Worm (Caenorhabditis elegans) whole organism, L3 larva: ENCODE data around the gene par-3.

Experiments used
- R02D3.7 ChIP-seq: fragments of 150-350 bp; optimal IDR thresholded peaks from 2 replicates; lab custom pipeline; 2014; ENCODE audit warnings: missing biosample characterization, missing genetic modification characterization
- ZK546.5 ChIP-seq: sonication (generic microtip); optimal IDR thresholded peaks from 2 replicates; lab custom pipeline; 2017; ENCODE audit warnings: missing biosample characterization, missing genetic modification characterization
- aly-2 ChIP-seq: fragments of 150-350 bp; optimal IDR thresholded peaks from 2 replicates; lab custom pipeline; 2014; ENCODE audit warnings: missing biosample characterization, missing genetic modification characterization
- ama-1 ChIP-seq: fragments of 150-350 bp; optimal IDR thresholded peaks from 2 replicates; lab custom pipeline; 2018
- ceh-16 ChIP-seq: sonication (generic microtip); optimal IDR thresholded peaks from 2 replicates; lab custom pipeline; 2017; ENCODE audit warnings: missing biosample characterization, missing genetic modification characterization
- ceh-28 ChIP-seq: fragments of 150-350 bp; optimal IDR thresholded peaks from 2 replicates; lab custom pipeline; 2014; ENCODE audit warnings: missing biosample characterization, missing genetic modification reagents, missing genetic modification characterization
- ceh-82 ChIP-seq: fragments of 150-350 bp; optimal IDR thresholded peaks from 2 replicates; lab custom pipeline; 2014; ENCODE audit warnings: missing biosample characterization, missing genetic modification characterization
- ceh-9 ChIP-seq: sonication (generic microtip); optimal IDR thresholded peaks from 2 replicates; lab custom pipeline; 2018; ENCODE audit warnings: missing biosample characterization, missing genetic modification characterization
- daf-12 ChIP-seq: fragments of 150-350 bp; optimal IDR thresholded peaks from 2 replicates; lab custom pipeline; 2014; ENCODE audit warnings: missing biosample characterization, missing genetic modification reagents, missing genetic modification characterization
- egl-27 ChIP-seq: sonication (generic microtip); optimal IDR thresholded peaks from 4 replicates; lab custom pipeline; 2017; ENCODE audit warnings: missing biosample characterization, missing genetic modification reagents, missing genetic modification characterization
- egl-5 ChIP-seq: fragments of 150-350 bp; optimal IDR thresholded peaks from 2 replicates; lab custom pipeline; 2017; ENCODE audit warnings: missing biosample characterization, missing genetic modification reagents, missing genetic modification characterization, inconsistent platforms
- elt-1 ChIP-seq: fragments of 150-350 bp; optimal IDR thresholded peaks from 2 replicates; lab custom pipeline; 2014; ENCODE audit warnings: missing biosample characterization, missing genetic modification characterization
- elt-2 ChIP-seq: sonication (generic microtip); optimal IDR thresholded peaks from 2 replicates; lab custom pipeline; 2016; ENCODE audit warnings: missing genetic modification reagents, mild to moderate bottlenecking, missing genetic modification characterization, missing compliant biosample characterization
- elt-3 ChIP-seq, 3 experiments: fragments of 150-350 bp in 1 of 3; sonication (generic microtip) in 2 of 3; optimal IDR thresholded peaks; 2 replicates in 2 of 3; 4 replicates in 1 of 3; lab custom pipeline; 2014 to 2017; ENCODE audit warnings: missing biosample characterization in 3 of 3, missing genetic modification characterization in 3 of 3
- eor-1 ChIP-seq, 2 experiments: fragments of 150-350 bp; optimal IDR thresholded peaks; 2 replicates each; lab custom pipeline; 2014 to 2018; ENCODE audit warnings: missing biosample characterization in 2 of 2, missing genetic modification characterization in 2 of 2
- fkh-10 ChIP-seq: sonication (generic microtip); optimal IDR thresholded peaks from 2 replicates; lab custom pipeline; 2017; ENCODE audit warnings: missing biosample characterization, missing genetic modification reagents, missing genetic modification characterization
- fkh-2 ChIP-seq: fragments of 150-350 bp; optimal IDR thresholded peaks from 2 replicates; lab custom pipeline; 2014; ENCODE audit warnings: missing biosample characterization, missing genetic modification reagents, missing genetic modification characterization
- fos-1 ChIP-seq: fragments of 150-350 bp; optimal IDR thresholded peaks from 2 replicates; lab custom pipeline; 2014; ENCODE audit warnings: missing biosample characterization, missing genetic modification characterization
- hmg-11 ChIP-seq: sonication (generic microtip); optimal IDR thresholded peaks from 2 replicates; lab custom pipeline; 2016; ENCODE audit warnings: missing genetic modification characterization, missing compliant biosample characterization
- lin-39 ChIP-seq: fragments of 150-350 bp; optimal IDR thresholded peaks from 2 replicates; lab custom pipeline; 2018; ENCODE audit warnings: missing biosample characterization, missing genetic modification reagents, missing genetic modification characterization
- lsy-12 ChIP-seq: sonication (generic microtip); optimal IDR thresholded peaks from 2 replicates; lab custom pipeline; 2016; ENCODE audit warnings: mild to moderate bottlenecking, missing genetic modification characterization, missing compliant biosample characterization
- mdl-1 ChIP-seq: fragments of 150-350 bp; optimal IDR thresholded peaks from 2 replicates; lab custom pipeline; 2014; ENCODE audit warnings: missing biosample characterization, missing genetic modification characterization
- mml-1 ChIP-seq: fragments of 150-350 bp; sonication (generic microtip); optimal IDR thresholded peaks from 3 replicates; lab custom pipeline; 2014; ENCODE audit warnings: missing biosample characterization, missing genetic modification characterization
- nfya-1 ChIP-seq: sonication (generic microtip); optimal IDR thresholded peaks from 2 replicates; lab custom pipeline; 2017; ENCODE audit warnings: missing genetic modification characterization, mild to moderate bottlenecking, missing compliant biosample characterization, antibody characterized with exemption, moderate library complexity; ENCODE audit not compliant: insufficient read depth
- nhr-11 ChIP-seq: fragments of 150-350 bp; optimal IDR thresholded peaks from 2 replicates; lab custom pipeline; 2014; ENCODE audit warnings: missing biosample characterization, missing genetic modification characterization
- nhr-23 ChIP-seq: fragments of 150-350 bp; optimal IDR thresholded peaks from 2 replicates; lab custom pipeline; 2014; ENCODE audit warnings: missing biosample characterization, missing genetic modification reagents, missing genetic modification characterization
- nhr-237 ChIP-seq: fragments of 150-350 bp; optimal IDR thresholded peaks from 2 replicates; lab custom pipeline; 2014; ENCODE audit warnings: missing biosample characterization, missing genetic modification characterization
- nhr-25 ChIP-seq: sonication (generic microtip); optimal IDR thresholded peaks from 2 replicates; lab custom pipeline; 2017; ENCODE audit warnings: missing biosample characterization, missing genetic modification characterization
- nhr-43 ChIP-seq: sonication (generic microtip); optimal IDR thresholded peaks from 2 replicates; lab custom pipeline; 2016; ENCODE audit warnings: mild to moderate bottlenecking, missing genetic modification characterization, missing compliant biosample characterization; ENCODE audit not compliant: poor library complexity, severe bottlenecking
- nhr-67 ChIP-seq: fragments of 150-350 bp; optimal IDR thresholded peaks from 2 replicates; lab custom pipeline; 2014; ENCODE audit warnings: missing biosample characterization, missing genetic modification characterization
- nhr-76 ChIP-seq: fragments of 150-350 bp; sonication (generic microtip); optimal IDR thresholded peaks from 5 replicates; lab custom pipeline; 2014; ENCODE audit warnings: missing biosample characterization, missing genetic modification characterization
- nhr-77 ChIP-seq: fragments of 150-350 bp; optimal IDR thresholded peaks from 2 replicates; lab custom pipeline; 2014; ENCODE audit warnings: missing biosample characterization, missing genetic modification characterization
- pha-4 ChIP-seq: fragments of 150-350 bp; optimal IDR thresholded peaks from 2 replicates; lab custom pipeline; 2014; ENCODE audit warnings: missing biosample characterization, missing genetic modification reagents, missing genetic modification characterization
- pqm-1 ChIP-seq: fragments of 150-350 bp; optimal IDR thresholded peaks from 2 replicates; lab custom pipeline; 2017; ENCODE audit warnings: missing biosample characterization, missing genetic modification characterization, inconsistent platforms
- sea-2 ChIP-seq: fragments of 150-350 bp; sonication (generic microtip); optimal IDR thresholded peaks from 4 replicates; lab custom pipeline; 2014; ENCODE audit warnings: missing biosample characterization, missing genetic modification reagents, missing genetic modification characterization
- skn-1 ChIP-seq: fragments of 150-350 bp; optimal IDR thresholded peaks from 2 replicates; lab custom pipeline; 2014; ENCODE audit warnings: missing biosample characterization, missing genetic modification characterization
- snpc-4 ChIP-seq: fragments of 150-350 bp; optimal IDR thresholded peaks from 2 replicates; lab custom pipeline; 2014; ENCODE audit warnings: missing biosample characterization, missing genetic modification characterization
- unc-39 ChIP-seq: sonication (generic microtip); optimal IDR thresholded peaks from 4 replicates; lab custom pipeline; 2017; ENCODE audit warnings: missing biosample characterization, missing genetic modification characterization
- zag-1 ChIP-seq: fragments of 150-350 bp; optimal IDR thresholded peaks from 2 replicates; lab custom pipeline; 2014; ENCODE audit warnings: missing biosample characterization, missing genetic modification characterization
- ztf-11 ChIP-seq: fragments of 150-350 bp; optimal IDR thresholded peaks from 2 replicates; lab custom pipeline; 2014; ENCODE audit warnings: missing biosample characterization, missing genetic modification characterization
- ztf-4 ChIP-seq: fragments of 150-350 bp; optimal IDR thresholded peaks from 2 replicates; lab custom pipeline; 2014; ENCODE audit warnings: missing biosample characterization, missing genetic modification characterization

The par-3 gene

ce11 chrIII:5667952-5668489 is 4.0 kb downstream of the par-3 start:
- TF ChIP-seq nhr-76 (tag; lab: Kevin White, UChicago): no peak
- no peak for TF ChIP-seq pqm-1 (tag; lab: Kevin White, UChicago)
- TF ChIP-seq hmg-11 (tag; lab: Kevin White, UChicago): peak; percentile 19
- no peak for TF ChIP-seq ztf-11 (tag; lab: Kevin White, UChicago)
- no peak for TF ChIP-seq elt-3 (tag; optimal IDR thresholded peaks at IDR 0.05; lab: Kevin White, UChicago)
- no peak for TF ChIP-seq ceh-28 (tag; lab: Kevin White, UChicago)
- no peak for TF ChIP-seq snpc-4 (tag; lab: Kevin White, UChicago)
- no peak for TF ChIP-seq fkh-10
- TF ChIP-seq nhr-25 (tag; lab: Kevin White, UChicago): peak; percentile 76
- no peak for TF ChIP-seq nhr-11 (tag; lab: Kevin White, UChicago)
- TF ChIP-seq nhr-43 (tag; lab: Kevin White, UChicago): no peak
- TF ChIP-seq mml-1 (tag; lab: Kevin White, UChicago): no peak
- TF ChIP-seq unc-39: no peak
- TF ChIP-seq daf-12 (tag; lab: Kevin White, UChicago): no peak
- TF ChIP-seq R02D3.7: no peak
- peak; percentile 3 for TF ChIP-seq elt-2 (tag; lab: Kevin White, UChicago)
- no peak for TF ChIP-seq skn-1 (tag; lab: Kevin White, UChicago)
- TF ChIP-seq elt-1: peak; percentile 22
- TF ChIP-seq pha-4 (tag; lab: Kevin White, UChicago): peak; percentile 37
- no peak for TF ChIP-seq egl-27
- no peak for TF ChIP-seq nhr-77 (tag; lab: Kevin White, UChicago)
- TF ChIP-seq ama-1 (lab: Kevin White, UChicago): no peak
- peak; percentile 12 for TF ChIP-seq nfya-1
- no peak for TF ChIP-seq mdl-1 (tag; lab: Kevin White, UChicago)

ce11 chrIII:5674196-5674595 is 10.2 kb downstream of the par-3 start:
- TF ChIP-seq ZK546.5 (tag; lab: Kevin White, UChicago): no peak
- no peak for TF ChIP-seq egl-5 (tag; lab: Kevin White, UChicago)
- no peak for TF ChIP-seq eor-1 (tag; optimal IDR thresholded peaks at IDR 0.05; lab: Kevin White, UChicago)
- no peak for TF ChIP-seq lin-39 (tag; lab: Kevin White, UChicago)
- TF ChIP-seq aly-2: no peak
- no peak for TF ChIP-seq nhr-11 (tag; lab: Kevin White, UChicago)
- TF ChIP-seq, all 47 proteins: peak for 0

ce11 chrIII:5675384-5675984 is 11.5 kb downstream of the par-3 start:
- TF ChIP-seq ZK546.5 (tag; lab: Kevin White, UChicago) (no peak), aly-2 (no peak), ceh-9 (no peak), ceh-82 (no peak)

ce11 chrIII:5677790-5678189 is 13.8 kb downstream of the par-3 start, which contains the start of gene F54E7.9:
F54E7.9 (minus strand) TSS chrIII:5677890.
- TF ChIP-seq nhr-43 (tag; lab: Kevin White, UChicago) (no peak), ceh-9 (no peak), nhr-67 (no peak), fkh-10 (no peak), egl-5 (tag; lab: Kevin White, UChicago) (no peak), ceh-82 (no peak), elt-3 (tag; optimal IDR thresholded peaks at IDR 0.05; lab: Kevin White, UChicago) (no peak), skn-1 (tag; lab: Kevin White, UChicago) (no peak), nhr-237 (no peak), mdl-1 (tag; lab: Kevin White, UChicago) (no peak), nhr-23 (tag; lab: Kevin White, UChicago) (no peak), sea-2 (no peak)

DNA sequence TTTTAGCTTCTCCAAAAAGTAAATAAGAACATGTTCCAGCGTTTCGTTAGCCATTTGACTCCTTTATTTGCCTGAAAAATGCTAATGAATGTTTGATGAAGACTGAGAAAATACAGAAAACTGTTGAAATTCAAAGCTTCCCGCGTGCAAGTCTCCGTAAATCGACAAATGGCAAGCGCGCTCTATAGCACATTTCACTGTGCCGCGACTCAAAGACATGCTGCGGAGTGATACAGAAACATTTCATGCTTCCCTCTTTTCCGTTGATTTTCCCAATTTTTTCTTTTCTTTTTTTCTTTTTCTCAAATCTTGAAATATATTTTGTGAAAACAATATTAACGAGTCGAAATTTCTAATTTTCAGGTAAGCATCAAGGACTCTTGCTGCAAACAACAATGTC is 14.9 kb downstream of the par-3 start, which contains the start of the genes ska-3 and rps-12:
ska-3 (minus strand) TSS at position 71 of the 400 bp plus-strand sequence.
rps-12 (plus strand) TSS at position 364 of the 400 bp plus-strand sequence.
- TF ChIP-seq eor-1 (tag; optimal IDR thresholded peaks at IDR 0.05; lab: Kevin White, UChicago) (no peak), fos-1 (tag; lab: Kevin White, UChicago) (peak; percentile 90), nhr-25 (tag; lab: Kevin White, UChicago) (peak; percentile 100), ceh-28 (tag; lab: Kevin White, UChicago) (peak; percentile 94), fkh-2 (tag; lab: Kevin White, UChicago) (peak; percentile 54), nhr-237 (no peak), nhr-67 (peak; percentile 63), elt-3 (tag; optimal IDR thresholded peaks at IDR 0.05; lab: Kevin White, UChicago) (peak; percentile 38 to 97 (median 91)), elt-1 (peak; percentile 93), egl-5 (tag; lab: Kevin White, UChicago) (peak; percentile 98), R02D3.7 (peak; percentile 100), aly-2 (no peak), ceh-16 (tag; lab: Kevin White, UChicago) (no peak), elt-2 (tag; lab: Kevin White, UChicago) (peak; percentile 89), nhr-23 (tag; lab: Kevin White, UChicago) (peak; percentile 100), snpc-4 (tag; lab: Kevin White, UChicago) (peak; percentile 94), nhr-11 (tag; lab: Kevin White, UChicago) (peak; percentile 96), pqm-1 (tag; lab: Kevin White, UChicago) (peak; percentile 94), ZK546.5 (tag; lab: Kevin White, UChicago) (peak; percentile 78), unc-39 (no peak), zag-1 (tag; lab: Kevin White, UChicago) (peak; percentile 70), sea-2 (no peak), ztf-4 (tag; lab: Kevin White, UChicago) (peak; percentile 92), nhr-76 (tag; lab: Kevin White, UChicago) (peak; percentile 69), hmg-11 (tag; lab: Kevin White, UChicago) (peak; percentile 71), mml-1 (tag; lab: Kevin White, UChicago) (no peak), lsy-12 (tag; lab: Kevin White, UChicago) (peak; percentile 99)
